Worm (Caenorhabditis elegans) whole organism, midembryonic: ENCODE measurements around the gene ctr-9.

ENCODE experiments used
- T22C8.4 ChIP-seq: fragments of 200-800 bp; sonication (Bioruptor generic); IDR thresholded peaks from 2 replicates; pipeline ENCODE4 v1.3.6; 2022; ENCODE audit warnings: missing genetic modification characterization, missing compliant biosample characterization
- cog-1 ChIP-seq: sonication (generic microtip); optimal IDR thresholded peaks from 2 replicates; lab custom pipeline; 2016; ENCODE audit warnings: missing genetic modification characterization, missing compliant biosample characterization
- flt-1 ChIP-seq: fragments of 200-800 bp; sonication (Bioruptor generic); IDR thresholded peaks from 2 replicates; pipeline ENCODE4 v1.3.6; 2022; ENCODE audit warnings: missing genetic modification characterization, missing compliant biosample characterization
- med-1 ChIP-seq: sonication (generic microtip); optimal IDR thresholded peaks from 2 replicates; lab custom pipeline; 2017; ENCODE audit warnings: missing genetic modification characterization, mild to moderate bottlenecking, missing compliant biosample characterization, antibody characterized with exemption, missing genetic modification reagents; ENCODE audit not compliant: insufficient read depth
- tab-1 ChIP-seq: fragments of 200-800 bp; sonication (Bioruptor generic); IDR thresholded peaks from 2 replicates; pipeline ENCODE4 v1.3.6; 2022; ENCODE audit warnings: missing genetic modification characterization, missing compliant biosample characterization

- no peak for TF ChIP-seq cog-1 (tag; lab: Kevin White, UChicago)
- TF ChIP-seq T22C8.4 (GFP tag; lab: Robert Waterston, UW), result no peak
- no peak for TF ChIP-seq med-1 (GFP tag; lab: Kevin White, UChicago)
- no peak for TF ChIP-seq tab-1 (GFP tag; lab: Robert Waterston, UW)
- no peak for TF ChIP-seq flt-1 (GFP tag; lab: Robert Waterston, UW)
Measured at ce11 chrIII:9490783-9491547, at the start of gene ctr-9, which contains the start of gene dars-1.
